In genomic region chr3L:18996774-18997589, dm6 we compare ENCODE assay signal across 1 fruit fly cellular context.
TF ChIP-seq lines count a peak whose summit lies in the region.

No protein-coding gene starts in this region.

TF ChIP-seq in whole organism, embryonic, 481 proteins besides CTCF, POLR2A, EP300 and RAD21 (continued from another document and continues in another):
- TF ChIP-seq pan (optimal IDR thresholded peaks at IDR 0.05; lab: Kevin White, UChicago): no peak
- no peak for TF ChIP-seq pan (GFP tag; optimal IDR thresholded peaks at IDR 0.05 in 1 of 2, IDR thresholded peaks at IDR 0.05 in 1 of 2)
- TF ChIP-seq NC2β (GFP tag; optimal IDR thresholded peaks at IDR 0.05; lab: Kevin White, UChicago): no peak
- TF ChIP-seq Hr39 (optimal IDR thresholded peaks at IDR 0.05; lab: Kevin White, UChicago): no peak
- peak; percentile 81 for TF ChIP-seq Deaf1 (tag; optimal IDR thresholded peaks at IDR 0.05; lab: Kevin White, UChicago)
- no peak for TF ChIP-seq CG12236 (GFP tag; optimal IDR thresholded peaks at IDR 0.05; lab: Kevin White, UChicago)
- TF ChIP-seq sens (GFP tag; lab: Kevin White, UChicago): peak; percentile 43
- TF ChIP-seq PHDP (tag; optimal IDR thresholded peaks at IDR 0.05; lab: Kevin White, UChicago): peak; percentile 53
- TF ChIP-seq lov (optimal IDR thresholded peaks at IDR 0.05; lab: Kevin White, UChicago): no peak
- TF ChIP-seq lov (GFP tag; IDR thresholded peaks at IDR 0.05; lab: Robert Waterston, UW): no peak
- TF ChIP-seq CG15514 (GFP tag; optimal IDR thresholded peaks at IDR 0.05; lab: Kevin White, UChicago): peak; percentile 6
- TF ChIP-seq wor (GFP tag; IDR thresholded peaks at IDR 0.05; lab: Robert Waterston, UW): no peak
- peak; percentile 14 for TF ChIP-seq CG12219 (GFP tag; optimal IDR thresholded peaks at IDR 0.05; lab: Kevin White, UChicago)
- TF ChIP-seq fru (optimal IDR thresholded peaks at IDR 0.05; lab: Kevin White, UChicago): no peak
- TF ChIP-seq CG42726 (GFP tag; IDR thresholded peaks at IDR 0.05; lab: Robert Waterston, UW; ENCODE audit: partially characterized antibody): no peak
- TF ChIP-seq CG3838 (GFP tag; optimal IDR thresholded peaks at IDR 0.05; lab: Kevin White, UChicago): no peak
- no peak for TF ChIP-seq tgo (GFP tag; IDR thresholded peaks at IDR 0.05; lab: Robert Waterston, UW)
- no peak for TF ChIP-seq vfl (GFP tag; optimal IDR thresholded peaks at IDR 0.05; lab: Kevin White, UChicago)
- peak; percentile 98 for TF ChIP-seq sd (tag; optimal IDR thresholded peaks at IDR 0.05; lab: Kevin White, UChicago)
- TF ChIP-seq sima (GFP tag; optimal IDR thresholded peaks at IDR 0.05; lab: Kevin White, UChicago): no peak
- TF ChIP-seq h (optimal IDR thresholded peaks at IDR 0.05; lab: Kevin White, UChicago): no peak
- no peak for TF ChIP-seq Jarid2 (GFP tag; optimal IDR thresholded peaks at IDR 0.05; lab: Kevin White, UChicago)
- TF ChIP-seq odd (GFP tag; optimal IDR thresholded peaks at IDR 0.05; lab: Kevin White, UChicago): peak; percentile 64
- no peak for TF ChIP-seq H15 (GFP tag; IDR thresholded peaks at IDR 0.05; lab: Robert Waterston, UW)
- TF ChIP-seq Rx (GFP tag; IDR thresholded peaks at IDR 0.05; lab: Robert Waterston, UW): no peak
- TF ChIP-seq Ada2b (GFP tag; IDR thresholded peaks at IDR 0.05; lab: Robert Waterston, UW): no peak
- TF ChIP-seq insv (GFP tag; optimal IDR thresholded peaks at IDR 0.05; lab: Kevin White, UChicago): peak in 1 of 2 experiments; percentile 21
- TF ChIP-seq sug (tag; optimal IDR thresholded peaks at IDR 0.05; lab: Kevin White, UChicago): peak; percentile 45
- no peak for TF ChIP-seq CG12071 (GFP tag; optimal IDR thresholded peaks at IDR 0.05; lab: Kevin White, UChicago)
- no peak for TF ChIP-seq her (GFP tag; optimal IDR thresholded peaks at IDR 0.05; lab: Kevin White, UChicago)
- peak; percentile 27 for TF ChIP-seq CG10274 (GFP tag; optimal IDR thresholded peaks at IDR 0.05; lab: Kevin White, UChicago)
- TF ChIP-seq exex (tag; optimal IDR thresholded peaks at IDR 0.05; lab: Kevin White, UChicago): peak; percentile 44
- peak in 1 of 2 experiments; percentile 41 for TF ChIP-seq Eip74EF (GFP tag; optimal IDR thresholded peaks at IDR 0.05; lab: Kevin White, UChicago)
- TF ChIP-seq zf30C (GFP tag; optimal IDR thresholded peaks at IDR 0.05; lab: Kevin White, UChicago): no peak
- no peak for TF ChIP-seq CG14014 (GFP tag; IDR thresholded peaks at IDR 0.05; lab: Robert Waterston, UW)
- TF ChIP-seq CG3163 (GFP tag; optimal IDR thresholded peaks at IDR 0.05; lab: Kevin White, UChicago): no peak
- TF ChIP-seq CG4707 (GFP tag; optimal IDR thresholded peaks at IDR 0.05; lab: Kevin White, UChicago): no peak
- TF ChIP-seq Atf3 (GFP tag; optimal IDR thresholded peaks at IDR 0.05; lab: Kevin White, UChicago): no peak
- peak; percentile 36 for TF ChIP-seq CG7839 (tag; optimal IDR thresholded peaks at IDR 0.05; lab: Kevin White, UChicago)
- TF ChIP-seq Meics (GFP tag; optimal IDR thresholded peaks at IDR 0.05; lab: Kevin White, UChicago): peak; percentile 65
- TF ChIP-seq Pdp1 (GFP tag; optimal IDR thresholded peaks at IDR 0.05; lab: Kevin White, UChicago): peak in 1 of 2 experiments; percentile 93
- TF ChIP-seq Dbx (GFP tag; IDR thresholded peaks at IDR 0.05; lab: Robert Waterston, UW): no peak
- peak; percentile 67 for TF ChIP-seq Med (GFP tag; lab: Kevin White, UChicago)
- no peak for TF ChIP-seq CG6175 (GFP tag; IDR thresholded peaks at IDR 0.05; lab: Robert Waterston, UW)
- no peak for TF ChIP-seq bsh (GFP tag; optimal IDR thresholded peaks at IDR 0.05; lab: Kevin White, UChicago)
- peak; percentile 81 for TF ChIP-seq CG13894 (tag; optimal IDR thresholded peaks at IDR 0.05; lab: Kevin White, UChicago)
- TF ChIP-seq Ptx1 (GFP tag; IDR thresholded peaks at IDR 0.05; lab: Robert Waterston, UW): no peak
- TF ChIP-seq E2f2 (GFP tag; IDR thresholded peaks at IDR 0.05; lab: Robert Waterston, UW): 0 out of 2 replicates have a peak, but pooled peaks have one; percentile 14
- TF ChIP-seq Antp (GFP tag; optimal IDR thresholded peaks at IDR 0.05; lab: Kevin White, UChicago): no peak
- no peak for TF ChIP-seq CG11696 (GFP tag; IDR thresholded peaks at IDR 0.05; lab: Robert Waterston, UW)
- TF ChIP-seq inv (GFP tag; IDR thresholded peaks at IDR 0.05; lab: Robert Waterston, UW; ENCODE audit: partially characterized antibody): no peak
- peak; percentile 30 for TF ChIP-seq Hand (GFP tag; optimal IDR thresholded peaks at IDR 0.05; lab: Kevin White, UChicago)
- TF ChIP-seq mam (GFP tag; optimal IDR thresholded peaks at IDR 0.05; lab: Kevin White, UChicago): no peak
- peak; percentile 81 for TF ChIP-seq CG12769 (tag; optimal IDR thresholded peaks at IDR 0.05; lab: Kevin White, UChicago)
- no peak for TF ChIP-seq dan (GFP tag; IDR thresholded peaks at IDR 0.05; lab: Robert Waterston, UW)
- TF ChIP-seq tx (GFP tag; optimal IDR thresholded peaks at IDR 0.05; lab: Kevin White, UChicago): no peak
- TF ChIP-seq Hr3 (GFP tag; optimal IDR thresholded peaks at IDR 0.05; lab: Kevin White, UChicago): no peak
- peak; percentile 15 for TF ChIP-seq Fer3 (tag; optimal IDR thresholded peaks at IDR 0.05; lab: Kevin White, UChicago)
- TF ChIP-seq Ets97D (GFP tag; optimal IDR thresholded peaks at IDR 0.05; lab: Kevin White, UChicago): no peak
- TF ChIP-seq Hr51 (GFP tag; optimal IDR thresholded peaks at IDR 0.05; lab: Kevin White, UChicago): peak in 1 of 2 experiments; percentile 27
- no peak for TF ChIP-seq CG4854 (GFP tag; optimal IDR thresholded peaks at IDR 0.05; lab: Kevin White, UChicago)
- TF ChIP-seq caup (GFP tag; optimal IDR thresholded peaks at IDR 0.05; lab: Kevin White, UChicago; ENCODE audit: severe bottlenecking): peak; percentile 1
- no peak for TF ChIP-seq lbe (GFP tag; optimal IDR thresholded peaks at IDR 0.05; lab: Kevin White, UChicago)
- peak; percentile 1 for TF ChIP-seq ATbp (GFP tag; optimal IDR thresholded peaks at IDR 0.05; lab: Kevin White, UChicago)
- TF ChIP-seq CG10565 (GFP tag; optimal IDR thresholded peaks at IDR 0.05; lab: Kevin White, UChicago): no peak
- no peak for TF ChIP-seq Dip3 (GFP tag; optimal IDR thresholded peaks at IDR 0.05; lab: Kevin White, UChicago)
- TF ChIP-seq CG8388 (GFP tag; optimal IDR thresholded peaks at IDR 0.05; lab: Kevin White, UChicago): no peak
- no peak for TF ChIP-seq CG12942 (GFP tag; optimal IDR thresholded peaks at IDR 0.05; lab: Kevin White, UChicago)
- no peak for TF ChIP-seq GATAe (GFP tag; conservative IDR thresholded peaks at IDR 0.05; lab: Robert Waterston, UW)
- peak; percentile 43 for TF ChIP-seq CG18599 (GFP tag; optimal IDR thresholded peaks at IDR 0.05; lab: Kevin White, UChicago)
- TF ChIP-seq CG1024 (GFP tag; IDR thresholded peaks at IDR 0.05; lab: Robert Waterston, UW): no peak
- TF ChIP-seq CG8924 (tag; optimal IDR thresholded peaks at IDR 0.05; lab: Kevin White, UChicago): peak; percentile 49
- TF ChIP-seq CG10979 (tag; optimal IDR thresholded peaks at IDR 0.05; lab: Kevin White, UChicago): no peak
- peak; percentile 51 for TF ChIP-seq Vsx1 (GFP tag; optimal IDR thresholded peaks at IDR 0.05; lab: Kevin White, UChicago)
- TF ChIP-seq Hr78 (GFP tag; optimal IDR thresholded peaks at IDR 0.05; lab: Kevin White, UChicago): peak in 1 of 2 experiments; percentile 68
- peak; percentile 11 for TF ChIP-seq CG10431 (GFP tag; optimal IDR thresholded peaks at IDR 0.05; lab: Kevin White, UChicago)
- TF ChIP-seq CG6813 (GFP tag; optimal IDR thresholded peaks at IDR 0.05; lab: Kevin White, UChicago): peak; percentile 53
- no peak for TF ChIP-seq mld (GFP tag; IDR thresholded peaks at IDR 0.05; lab: Robert Waterston, UW; ENCODE audit: partially characterized antibody)
- peak; percentile 89 for TF ChIP-seq CG34376 (GFP tag; optimal IDR thresholded peaks at IDR 0.05; lab: Kevin White, UChicago)
- peak; percentile 71 for TF ChIP-seq CG6854 (GFP tag; optimal IDR thresholded peaks at IDR 0.05; lab: Kevin White, UChicago)
- TF ChIP-seq Fer1 (GFP tag; optimal IDR thresholded peaks at IDR 0.05; lab: Kevin White, UChicago): peak; percentile 65
- TF ChIP-seq ftz-f1 (GFP tag; optimal IDR thresholded peaks at IDR 0.05; lab: Kevin White, UChicago): peak; percentile 88
- TF ChIP-seq dm (GFP tag; optimal IDR thresholded peaks at IDR 0.05; lab: Kevin White, UChicago): no peak
- no peak for TF ChIP-seq CG31365 (tag; optimal IDR thresholded peaks at IDR 0.05; lab: Kevin White, UChicago)
- no peak for TF ChIP-seq gfzf (GFP tag; optimal IDR thresholded peaks at IDR 0.05; lab: Kevin White, UChicago)
- no peak for TF ChIP-seq ab (GFP tag; optimal IDR thresholded peaks at IDR 0.05; lab: Kevin White, UChicago)
- peak; percentile 83 for TF ChIP-seq CG13296 (GFP tag; optimal IDR thresholded peaks at IDR 0.05; lab: Kevin White, UChicago)
- TF ChIP-seq gt (GFP tag; IDR thresholded peaks at IDR 0.05; lab: Robert Waterston, UW): no peak
- TF ChIP-seq zfh1 (GFP tag; IDR thresholded peaks at IDR 0.05; lab: Robert Waterston, UW): peak; percentile 32; the same call in 1 of the 3 replicates
- TF ChIP-seq Hey (tag; optimal IDR thresholded peaks at IDR 0.05; lab: Kevin White, UChicago): peak; percentile 19
- peak; percentile 28 for TF ChIP-seq pros (GFP tag; optimal IDR thresholded peaks at IDR 0.05; lab: Kevin White, UChicago)
- no peak for TF ChIP-seq CG15073 (GFP tag; optimal IDR thresholded peaks at IDR 0.05; lab: Kevin White, UChicago)
- TF ChIP-seq CG17385 (GFP tag; optimal IDR thresholded peaks at IDR 0.05; lab: Kevin White, UChicago): peak; percentile 35
- TF ChIP-seq lilli (GFP tag; optimal IDR thresholded peaks at IDR 0.05; lab: Kevin White, UChicago): peak; percentile 17
- TF ChIP-seq bowl (GFP tag; IDR thresholded peaks at IDR 0.05; lab: Robert Waterston, UW): no peak
- TF ChIP-seq Bteb2 (GFP tag; optimal IDR thresholded peaks at IDR 0.05; lab: Kevin White, UChicago): no peak
- TF ChIP-seq Sox100B (GFP tag; optimal IDR thresholded peaks at IDR 0.05; lab: Kevin White, UChicago): peak; percentile 60
- peak; percentile 11 for TF ChIP-seq D19B (GFP tag; optimal IDR thresholded peaks at IDR 0.05; lab: Kevin White, UChicago)
- no peak for TF ChIP-seq sna (GFP tag; IDR thresholded peaks at IDR 0.05; lab: Robert Waterston, UW; ENCODE audit: partially characterized antibody)
- TF ChIP-seq bigmax (GFP tag; optimal IDR thresholded peaks at IDR 0.05; lab: Kevin White, UChicago): no peak
- peak; percentile 5; the same call in 1 of the 2 replicates for TF ChIP-seq Drgx (GFP tag; IDR thresholded peaks at IDR 0.05; lab: Robert Waterston, UW)
- TF ChIP-seq CG9727 (GFP tag; optimal IDR thresholded peaks at IDR 0.05; lab: Kevin White, UChicago): peak; percentile 65
- TF ChIP-seq B-H2 (GFP tag; optimal IDR thresholded peaks at IDR 0.05; lab: Kevin White, UChicago): peak; percentile 29
- no peak for TF ChIP-seq NC2α (GFP tag; optimal IDR thresholded peaks at IDR 0.05; lab: Kevin White, UChicago)
- peak; percentile 22 for TF ChIP-seq grau (tag; optimal IDR thresholded peaks at IDR 0.05; lab: Kevin White, UChicago)
- peak; percentile 30 for TF ChIP-seq CG17359 (tag; optimal IDR thresholded peaks at IDR 0.05; lab: Kevin White, UChicago)
- no peak for TF ChIP-seq gsb (GFP tag; IDR thresholded peaks at IDR 0.05; lab: Robert Waterston, UW)
- no peak for TF ChIP-seq usp (GFP tag; optimal IDR thresholded peaks at IDR 0.05; lab: Kevin White, UChicago)
- TF ChIP-seq Sry-β (GFP tag; optimal IDR thresholded peaks at IDR 0.05; lab: Kevin White, UChicago): no peak
- TF ChIP-seq esg (GFP tag; conservative IDR thresholded peaks at IDR 0.05; lab: Robert Waterston, UW): no peak
- TF ChIP-seq ken (GFP tag; IDR thresholded peaks at IDR 0.05; lab: Robert Waterston, UW): no peak
- TF ChIP-seq CG7271 (tag; optimal IDR thresholded peaks at IDR 0.05; lab: Kevin White, UChicago): no peak
- TF ChIP-seq da (GFP tag; optimal IDR thresholded peaks at IDR 0.05; lab: Kevin White, UChicago): no peak
- peak; percentile 60 for TF ChIP-seq pfk (GFP tag; optimal IDR thresholded peaks at IDR 0.05; lab: Kevin White, UChicago)
- peak; percentile 53 for TF ChIP-seq CG2678 (tag; optimal IDR thresholded peaks at IDR 0.05; lab: Kevin White, UChicago)
- peak; percentile 39 for TF ChIP-seq CG17568 (GFP tag; optimal IDR thresholded peaks at IDR 0.05; lab: Kevin White, UChicago)
- no peak for TF ChIP-seq CG6791 (GFP tag; IDR thresholded peaks at IDR 0.05; lab: Robert Waterston, UW; ENCODE audit: partially characterized antibody)
- no peak for TF ChIP-seq Xrp1 (GFP tag; IDR thresholded peaks at IDR 0.05; lab: Robert Waterston, UW)
- no peak for TF ChIP-seq CG4820 (GFP tag; optimal IDR thresholded peaks at IDR 0.05; lab: Kevin White, UChicago)
- peak; percentile 82 for TF ChIP-seq gem (tag; optimal IDR thresholded peaks at IDR 0.05; lab: Kevin White, UChicago)
- no peak; the same call in 2 of the 3 replicates for TF ChIP-seq CG34224 (GFP tag; IDR thresholded peaks at IDR 0.05; lab: Robert Waterston, UW; ENCODE audit: partially characterized antibody)
- TF ChIP-seq CG32532 (GFP tag; IDR thresholded peaks at IDR 0.05; lab: Robert Waterston, UW): peak; percentile 46; the same call in 1 of the 2 replicates
- TF ChIP-seq amos (GFP tag; IDR thresholded peaks at IDR 0.05; lab: Robert Waterston, UW; ENCODE audit: partially characterized antibody): no peak
- TF ChIP-seq CG4424 (GFP tag; optimal IDR thresholded peaks at IDR 0.05; lab: Kevin White, UChicago): no peak
- TF ChIP-seq fu2 (GFP tag; optimal IDR thresholded peaks at IDR 0.05; lab: Kevin White, UChicago): no peak
- TF ChIP-seq TFAM (GFP tag; optimal IDR thresholded peaks at IDR 0.05; lab: Kevin White, UChicago): no peak
- no peak for TF ChIP-seq Nf-YA (GFP tag; IDR thresholded peaks at IDR 0.05; lab: Robert Waterston, UW)
- TF ChIP-seq CG10267 (tag; optimal IDR thresholded peaks at IDR 0.05; lab: Kevin White, UChicago): no peak
- no peak for TF ChIP-seq CG17612 (GFP tag; IDR thresholded peaks at IDR 0.05; lab: Robert Waterston, UW)
- TF ChIP-seq bab2 (GFP tag; optimal IDR thresholded peaks at IDR 0.05; lab: Kevin White, UChicago): no peak
- no peak for TF ChIP-seq CG32772 (GFP tag; IDR thresholded peaks at IDR 0.05; lab: Robert Waterston, UW)
- TF ChIP-seq chm (GFP tag; IDR thresholded peaks at IDR 0.05; lab: Robert Waterston, UW): no peak
- TF ChIP-seq Atf6 (GFP tag; IDR thresholded peaks at IDR 0.05; lab: Robert Waterston, UW): peak; percentile 62
- TF ChIP-seq cg (GFP tag; optimal IDR thresholded peaks at IDR 0.05; lab: Kevin White, UChicago): no peak
- TF ChIP-seq onecut (GFP tag; IDR thresholded peaks at IDR 0.05; lab: Robert Waterston, UW): no peak
- 0 out of 4 replicates have a peak, but pooled peaks have one; percentile 7 for TF ChIP-seq Dll (GFP tag; IDR thresholded peaks at IDR 0.05; lab: Robert Waterston, UW; ENCODE audit: partially characterized antibody)
